Worm (Caenorhabditis elegans) whole organism, L3 larva: ENCODE results near the gene ast-1.
"Not testable (repeated sequence)": the region's sequence is repeated elsewhere in the genome, so short reads cannot be mapped to it uniquely, and the experiment has no call there.

ENCODE experiments used
- R02D3.7 ChIP-seq: fragments of 150-350 bp; optimal IDR thresholded peaks from 2 replicates; lab custom pipeline; 2014; ENCODE audit warnings: missing biosample characterization, missing genetic modification characterization
- ama-1 ChIP-seq: fragments of 150-350 bp; optimal IDR thresholded peaks from 2 replicates; lab custom pipeline; 2018
- ceh-16 ChIP-seq: sonication (generic microtip); optimal IDR thresholded peaks from 2 replicates; lab custom pipeline; 2017; ENCODE audit warnings: missing biosample characterization, missing genetic modification characterization
- ceh-28 ChIP-seq: fragments of 150-350 bp; optimal IDR thresholded peaks from 2 replicates; lab custom pipeline; 2014; ENCODE audit warnings: missing biosample characterization, missing genetic modification reagents, missing genetic modification characterization
- ceh-9 ChIP-seq: sonication (generic microtip); optimal IDR thresholded peaks from 2 replicates; lab custom pipeline; 2018; ENCODE audit warnings: missing biosample characterization, missing genetic modification characterization
- daf-12 ChIP-seq: fragments of 150-350 bp; optimal IDR thresholded peaks from 2 replicates; lab custom pipeline; 2014; ENCODE audit warnings: missing biosample characterization, missing genetic modification reagents, missing genetic modification characterization
- egl-27 ChIP-seq: sonication (generic microtip); optimal IDR thresholded peaks from 4 replicates; lab custom pipeline; 2017; ENCODE audit warnings: missing biosample characterization, missing genetic modification reagents, missing genetic modification characterization
- egl-5 ChIP-seq: fragments of 150-350 bp; optimal IDR thresholded peaks from 2 replicates; lab custom pipeline; 2017; ENCODE audit warnings: missing biosample characterization, missing genetic modification reagents, missing genetic modification characterization, inconsistent platforms
- elt-1 ChIP-seq: fragments of 150-350 bp; optimal IDR thresholded peaks from 2 replicates; lab custom pipeline; 2014; ENCODE audit warnings: missing biosample characterization, missing genetic modification characterization
- elt-2 ChIP-seq: sonication (generic microtip); optimal IDR thresholded peaks from 2 replicates; lab custom pipeline; 2016; ENCODE audit warnings: missing genetic modification reagents, mild to moderate bottlenecking, missing genetic modification characterization, missing compliant biosample characterization
- fkh-10 ChIP-seq: sonication (generic microtip); optimal IDR thresholded peaks from 2 replicates; lab custom pipeline; 2017; ENCODE audit warnings: missing biosample characterization, missing genetic modification reagents, missing genetic modification characterization
- fkh-2 ChIP-seq: fragments of 150-350 bp; optimal IDR thresholded peaks from 2 replicates; lab custom pipeline; 2014; ENCODE audit warnings: missing biosample characterization, missing genetic modification reagents, missing genetic modification characterization
- fos-1 ChIP-seq: fragments of 150-350 bp; optimal IDR thresholded peaks from 2 replicates; lab custom pipeline; 2014; ENCODE audit warnings: missing biosample characterization, missing genetic modification characterization
- hmg-11 ChIP-seq: sonication (generic microtip); optimal IDR thresholded peaks from 2 replicates; lab custom pipeline; 2016; ENCODE audit warnings: missing genetic modification characterization, missing compliant biosample characterization
- lin-15B ChIP-seq: fragments of 150-350 bp; optimal IDR thresholded peaks from 2 replicates; lab custom pipeline; 2014; ENCODE audit warnings: missing biosample characterization, missing genetic modification characterization
- lin-39 ChIP-seq: fragments of 150-350 bp; optimal IDR thresholded peaks from 2 replicates; lab custom pipeline; 2018; ENCODE audit warnings: missing biosample characterization, missing genetic modification reagents, missing genetic modification characterization
- lsy-12 ChIP-seq: sonication (generic microtip); optimal IDR thresholded peaks from 2 replicates; lab custom pipeline; 2016; ENCODE audit warnings: mild to moderate bottlenecking, missing genetic modification characterization, missing compliant biosample characterization
- mdl-1 ChIP-seq: fragments of 150-350 bp; optimal IDR thresholded peaks from 2 replicates; lab custom pipeline; 2014; ENCODE audit warnings: missing biosample characterization, missing genetic modification characterization
- mml-1 ChIP-seq: fragments of 150-350 bp; sonication (generic microtip); optimal IDR thresholded peaks from 3 replicates; lab custom pipeline; 2014; ENCODE audit warnings: missing biosample characterization, missing genetic modification characterization
- nhr-11 ChIP-seq: fragments of 150-350 bp; optimal IDR thresholded peaks from 2 replicates; lab custom pipeline; 2014; ENCODE audit warnings: missing biosample characterization, missing genetic modification characterization
- nhr-12 ChIP-seq: fragments of 150-350 bp; optimal IDR thresholded peaks from 2 replicates; lab custom pipeline; 2014; ENCODE audit warnings: missing biosample characterization, missing genetic modification characterization
- nhr-237 ChIP-seq: fragments of 150-350 bp; optimal IDR thresholded peaks from 2 replicates; lab custom pipeline; 2014; ENCODE audit warnings: missing biosample characterization, missing genetic modification characterization
- nhr-25 ChIP-seq: sonication (generic microtip); optimal IDR thresholded peaks from 2 replicates; lab custom pipeline; 2017; ENCODE audit warnings: missing biosample characterization, missing genetic modification characterization
- nhr-28 ChIP-seq: fragments of 150-350 bp; optimal IDR thresholded peaks from 2 replicates; lab custom pipeline; 2014; ENCODE audit warnings: missing biosample characterization, missing genetic modification characterization
- nhr-43 ChIP-seq: sonication (generic microtip); optimal IDR thresholded peaks from 2 replicates; lab custom pipeline; 2016; ENCODE audit warnings: mild to moderate bottlenecking, missing genetic modification characterization, missing compliant biosample characterization; ENCODE audit not compliant: poor library complexity, severe bottlenecking
- nhr-76 ChIP-seq: fragments of 150-350 bp; sonication (generic microtip); optimal IDR thresholded peaks from 5 replicates; lab custom pipeline; 2014; ENCODE audit warnings: missing biosample characterization, missing genetic modification characterization
- nhr-77 ChIP-seq: fragments of 150-350 bp; optimal IDR thresholded peaks from 2 replicates; lab custom pipeline; 2014; ENCODE audit warnings: missing biosample characterization, missing genetic modification characterization
- pha-4 ChIP-seq: fragments of 150-350 bp; optimal IDR thresholded peaks from 2 replicates; lab custom pipeline; 2014; ENCODE audit warnings: missing biosample characterization, missing genetic modification reagents, missing genetic modification characterization
- pqm-1 ChIP-seq: fragments of 150-350 bp; optimal IDR thresholded peaks from 2 replicates; lab custom pipeline; 2017; ENCODE audit warnings: missing biosample characterization, missing genetic modification characterization, inconsistent platforms
- snpc-4 ChIP-seq: fragments of 150-350 bp; optimal IDR thresholded peaks from 2 replicates; lab custom pipeline; 2014; ENCODE audit warnings: missing biosample characterization, missing genetic modification characterization
- tbx-2 ChIP-seq: sonication (generic microtip); optimal IDR thresholded peaks from 2 replicates; lab custom pipeline; 2016; ENCODE audit warnings: mild to moderate bottlenecking, missing genetic modification characterization, missing compliant biosample characterization
- unc-39 ChIP-seq: sonication (generic microtip); optimal IDR thresholded peaks from 4 replicates; lab custom pipeline; 2017; ENCODE audit warnings: missing biosample characterization, missing genetic modification characterization
- unc-62 ChIP-seq: fragments of 150-350 bp; sonication (generic microtip); optimal IDR thresholded peaks from 4 replicates; lab custom pipeline; 2014; ENCODE audit warnings: missing biosample characterization, missing genetic modification reagents, missing genetic modification characterization
- zag-1 ChIP-seq: fragments of 150-350 bp; optimal IDR thresholded peaks from 2 replicates; lab custom pipeline; 2014; ENCODE audit warnings: missing biosample characterization, missing genetic modification characterization

Gene ast-1

DNA sequence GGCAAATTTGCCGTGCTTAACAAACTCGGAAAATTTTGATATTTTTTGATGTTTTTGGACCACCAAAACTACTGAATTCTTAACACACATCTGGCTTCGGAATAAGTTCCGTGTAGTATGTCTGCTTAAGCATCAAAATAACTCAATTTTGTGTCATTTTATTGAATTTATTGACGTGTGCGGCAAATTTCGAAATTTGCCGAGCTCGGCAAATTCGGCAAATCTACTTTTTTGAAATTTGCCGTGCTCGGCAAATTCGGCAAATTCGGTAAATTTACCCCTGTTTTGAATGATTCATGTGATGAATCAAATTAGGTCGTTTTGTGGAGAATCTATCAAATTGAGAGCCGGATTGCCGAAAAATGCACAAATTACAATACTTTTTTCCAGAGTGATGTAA lies at the start of gene ast-1:
Gene ast-1, minus strand, starts transcription at position 101 of the 400 bp plus-strand sequence.
- not testable (repeated sequence) for TF ChIP-seq nhr-237; lin-39 (tag; lab: Kevin White, UChicago); ceh-16

ce11 chrII:4183979-4184378 lies 48.8 kb upstream of the ast-1 start:
- TF ChIP-seq fkh-10 (GFP tag; lab: Kevin White, UChicago) (no peak), egl-27 (tag; lab: Kevin White, UChicago) (no peak), nhr-25 (tag; lab: Kevin White, UChicago) (no peak), nhr-237 (no peak), ceh-28 (tag; lab: Kevin White, UChicago) (no peak), nhr-76 (tag; lab: Kevin White, UChicago) (no peak)
- TF ChIP-seq, all 47 proteins: peak for 0

DNA sequence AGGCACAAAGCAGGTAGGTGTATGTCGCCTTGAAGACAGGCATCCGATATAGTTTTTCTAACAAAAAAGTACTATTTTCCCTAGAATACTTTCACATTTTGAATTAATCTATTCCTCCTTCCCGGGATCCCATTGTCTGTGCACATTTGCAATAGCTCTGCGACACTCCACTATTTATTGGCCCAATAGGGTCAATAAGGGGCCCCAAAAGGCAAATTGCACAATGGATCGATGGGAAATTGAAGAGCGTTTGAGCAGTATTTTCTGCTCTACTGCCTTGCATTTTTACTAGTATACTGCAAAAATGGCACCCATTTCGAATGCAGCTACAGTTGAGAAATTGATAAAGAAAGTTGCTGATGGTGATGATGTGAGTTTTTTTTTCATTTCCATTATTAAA lies 47.2 kb upstream of the ast-1 start, which contains the start of gene R03H10.11:
Gene R03H10.11, plus strand, starts transcription at position 301 of the 400 bp plus-strand sequence.
- no peak for TF ChIP-seq unc-62
- TF ChIP-seq nhr-77 (tag; lab: Kevin White, UChicago), result no peak
- no peak for TF ChIP-seq ceh-16
- no peak for TF ChIP-seq tbx-2 (tag; lab: Kevin White, UChicago)
- no peak for TF ChIP-seq nhr-25 (tag; lab: Kevin White, UChicago)
- TF ChIP-seq R02D3.7 (tag; lab: Kevin White, UChicago), result no peak
- TF ChIP-seq ceh-9 (tag; lab: Kevin White, UChicago), result no peak
- no peak for TF ChIP-seq nhr-237
- TF ChIP-seq nhr-12 (tag; lab: Kevin White, UChicago), result no peak
- no peak for TF ChIP-seq zag-1 (tag; lab: Kevin White, UChicago)
- TF ChIP-seq, all 47 proteins: peak for 0

- TF ChIP-seq nhr-12 (tag; lab: Kevin White, UChicago) (no peak), ama-1 (lab: Kevin White, UChicago) (no peak), nhr-43 (tag; lab: Kevin White, UChicago) (no peak), mdl-1 (tag; lab: Kevin White, UChicago) (no peak), R02D3.7 (tag; lab: Kevin White, UChicago) (no peak), pha-4 (peak; percentile 74), pqm-1 (tag; lab: Kevin White, UChicago) (no peak), mml-1 (tag; lab: Kevin White, UChicago) (no peak), hmg-11 (tag; lab: Kevin White, UChicago) (no peak), daf-12 (no peak), egl-5 (tag; lab: Kevin White, UChicago) (peak; percentile 51)
- TF ChIP-seq, all 47 proteins: peak for 2
Observed at ce11 chrII:4179897-4180296, 44.7 kb upstream of the ast-1 start, which contains the start of gene R03H10.1. TSS of gene R03H10.1 (plus strand) at chrII:4180248.

DNA sequence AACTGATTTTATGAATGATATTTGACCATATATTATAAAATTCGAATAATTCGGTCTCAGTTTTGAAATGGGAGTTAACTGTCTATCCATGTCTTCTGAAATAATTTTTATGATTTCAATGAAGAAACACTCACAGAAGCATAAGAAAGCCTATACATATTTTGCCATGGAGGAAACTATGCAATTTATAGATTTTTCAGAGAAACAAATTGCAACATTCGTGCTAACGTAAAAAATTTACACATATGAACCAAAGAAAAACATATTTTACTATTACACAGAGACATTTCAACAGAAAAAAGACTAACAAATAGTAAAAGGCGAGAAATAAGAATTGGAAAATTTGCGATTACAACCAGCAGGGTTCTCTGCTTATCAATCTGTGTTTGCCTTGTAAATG lies 43.7 kb upstream of the ast-1 start, which contains the start of gene R03H10.7:
Gene R03H10.7, minus strand, starts transcription at position 101 of the 400 bp plus-strand sequence.
- TF ChIP-seq pha-4 (no peak), nhr-28 (tag; lab: Kevin White, UChicago) (no peak), nhr-77 (tag; lab: Kevin White, UChicago) (no peak), elt-1 (tag; lab: Kevin White, UChicago) (no peak), fkh-2 (tag; lab: Kevin White, UChicago) (no peak), unc-39 (tag; lab: Kevin White, UChicago) (no peak), fos-1 (tag; lab: Kevin White, UChicago) (no peak), elt-2 (tag; lab: Kevin White, UChicago) (no peak), tbx-2 (tag; lab: Kevin White, UChicago) (no peak), nhr-11 (tag; lab: Kevin White, UChicago) (no peak), egl-5 (tag; lab: Kevin White, UChicago) (no peak), ceh-16 (no peak), lsy-12 (tag; lab: Kevin White, UChicago) (no peak), snpc-4 (tag; lab: Kevin White, UChicago) (no peak)

DNA sequence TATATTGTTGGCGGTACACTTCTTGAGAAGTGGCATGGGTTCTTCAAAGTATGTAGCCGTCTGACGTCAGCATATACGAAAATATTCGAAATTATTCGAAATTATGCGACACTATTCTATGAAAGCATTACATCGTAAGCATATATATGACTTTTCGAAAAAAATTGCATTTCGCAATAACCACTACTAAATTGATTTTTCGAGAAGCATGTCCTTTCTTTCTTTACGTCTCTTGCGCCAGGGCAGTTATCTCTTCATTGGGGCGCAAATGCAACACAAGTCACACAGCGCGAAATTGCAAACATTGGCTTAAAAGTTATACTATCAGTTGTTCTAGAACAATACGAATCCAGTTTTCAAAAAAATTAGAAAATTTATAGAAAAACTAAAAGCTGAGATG lies 38.7 kb upstream of the ast-1 start:
- TF ChIP-seq lin-15B (tag; lab: Kevin White, UChicago), result peak; percentile 33
- TF ChIP-seq pqm-1 (tag; lab: Kevin White, UChicago), result no peak
